Fruit fly (Drosophila melanogaster) whole organism, embryonic: ENCODE results near the gene FipoQ.

Experiments used
- CG10209 ChIP-seq: fragments of 200-800 bp; sonication (Bioruptor generic); optimal IDR thresholded peaks from 3 replicates; lab custom pipeline; 2017; ENCODE audit warnings: missing biosample characterization, mild to moderate bottlenecking, missing genetic modification characterization, missing genetic modification reagents
- CG11504 ChIP-seq: fragments of 200-800 bp; sonication (Bioruptor generic); optimal IDR thresholded peaks from 3 replicates; lab custom pipeline; 2019; ENCODE audit warnings: missing biosample characterization, mild to moderate bottlenecking, missing genetic modification characterization, moderate library complexity
- CG12391 ChIP-seq: fragments of 200-800 bp; sonication (Bioruptor generic); optimal IDR thresholded peaks from 3 replicates; lab custom pipeline; 2018; ENCODE audit warnings: missing biosample characterization, mild to moderate bottlenecking, missing genetic modification characterization, moderate library complexity
- CG15011 ChIP-seq: fragments of 200-800 bp; sonication (Bioruptor generic); optimal IDR thresholded peaks from 3 replicates; lab custom pipeline; 2018; ENCODE audit warnings: missing biosample characterization, mild to moderate bottlenecking, missing genetic modification characterization
- CG16779 ChIP-seq: fragments of 200-800 bp; sonication (Bioruptor generic); IDR thresholded peaks from 2 replicates; pipeline ENCODE4 v1.3.6; 2022; ENCODE audit warnings: missing biosample characterization, missing genetic modification characterization
- CG17568 ChIP-seq: fragments of 200-800 bp; sonication (Bioruptor generic); optimal IDR thresholded peaks from 2 replicates; lab custom pipeline; 2018; ENCODE audit warnings: missing biosample characterization, mild to moderate bottlenecking, missing genetic modification characterization, moderate library complexity
- CG18599 ChIP-seq: fragments of 200-800 bp; sonication (Bioruptor generic); optimal IDR thresholded peaks from 3 replicates; lab custom pipeline; 2017; ENCODE audit warnings: missing biosample characterization, missing genetic modification characterization, mild to moderate bottlenecking, moderate library complexity, missing genetic modification reagents
- CG2129 ChIP-seq: fragments of 200-800 bp; sonication (Bioruptor generic); IDR thresholded peaks from 2 replicates; pipeline ENCODE4 v1.3.6; 2022; ENCODE audit warnings: missing biosample characterization, missing genetic modification characterization; ENCODE audit not compliant: partially characterized antibody
- CG2199 ChIP-seq: fragments of 200-800 bp; sonication (Bioruptor generic); IDR thresholded peaks from 3 replicates; pipeline ENCODE4 v1.3.6; 2022; ENCODE audit warnings: missing biosample characterization, missing genetic modification characterization
- CG2678 ChIP-seq: fragments of 200-800 bp; sonication (Bioruptor generic); optimal IDR thresholded peaks from 3 replicates; lab custom pipeline; 2019; ENCODE audit warnings: missing biosample characterization, mild to moderate bottlenecking, missing genetic modification characterization, moderate library complexity
- CG32532 ChIP-seq: fragments of 200-800 bp; sonication (Bioruptor generic); IDR thresholded peaks from 2 replicates; pipeline ENCODE4 v1.3.6; 2022; ENCODE audit warnings: missing biosample characterization, missing genetic modification characterization
- CG4820 ChIP-seq: fragments of 200-800 bp; sonication (Bioruptor generic); optimal IDR thresholded peaks from 3 replicates; lab custom pipeline; 2016; ENCODE audit warnings: missing biosample characterization, missing genetic modification characterization
- CG6272 ChIP-seq: fragments of 200-800 bp; sonication (Bioruptor generic); IDR thresholded peaks from 2 replicates; pipeline ENCODE4 v1.3.6; 2022; ENCODE audit warnings: missing biosample characterization, missing genetic modification characterization
- CG6654 ChIP-seq: fragments of 200-800 bp; sonication (Bioruptor generic); optimal IDR thresholded peaks from 2 replicates; lab custom pipeline; 2017; ENCODE audit warnings: missing biosample characterization, mild to moderate bottlenecking, missing genetic modification characterization
- CG7556 ChIP-seq: fragments of 200-800 bp; sonication (Bioruptor generic); optimal IDR thresholded peaks from 2 replicates; lab custom pipeline; 2017; ENCODE audit warnings: missing biosample characterization, mild to moderate bottlenecking, missing genetic modification characterization
- CG7839 ChIP-seq: fragments of 200-800 bp; sonication (Bioruptor generic); optimal IDR thresholded peaks from 3 replicates; lab custom pipeline; 2018; ENCODE audit warnings: missing biosample characterization, mild to moderate bottlenecking, missing genetic modification characterization, moderate library complexity
- CG8765 ChIP-seq: fragments of 200-800 bp; sonication (Bioruptor generic); IDR thresholded peaks from 2 replicates; pipeline ENCODE4 v1.3.6; 2022; ENCODE audit warnings: missing biosample characterization, missing genetic modification characterization
- D ChIP-seq, 2 experiments: fragments of 200-800 bp in 1 of 2; fragments of >200 bp in 1 of 2; sonication (Bioruptor generic) in 1 of 2; optimal IDR thresholded peaks; 2 replicates in 1 of 2; 3 replicates in 1 of 2; lab custom pipeline; 2017; ENCODE audit warnings: mild to moderate bottlenecking in 1 of 2, missing biosample characterization in 1 of 2, missing genetic modification characterization in 1 of 2, missing genetic modification reagents in 1 of 2
- Fer3 ChIP-seq: fragments of 200-800 bp; sonication (Bioruptor generic); optimal IDR thresholded peaks from 2 replicates; lab custom pipeline; 2018; ENCODE audit warnings: missing biosample characterization, mild to moderate bottlenecking, missing genetic modification characterization, moderate library complexity
- HLH54F ChIP-seq: fragments of 200-800 bp; sonication (Bioruptor generic); optimal IDR thresholded peaks from 3 replicates; lab custom pipeline; 2016; ENCODE audit warnings: missing biosample characterization, missing genetic modification characterization
- Hey ChIP-seq: fragments of 200-800 bp; sonication (Bioruptor generic); optimal IDR thresholded peaks from 3 replicates; lab custom pipeline; 2018; ENCODE audit warnings: missing biosample characterization, mild to moderate bottlenecking, missing genetic modification characterization
- Oaz ChIP-seq: fragments of 200-800 bp; sonication (Bioruptor generic); IDR thresholded peaks from 2 replicates; pipeline ENCODE4 v1.3.6; 2022; ENCODE audit warnings: missing biosample characterization, missing genetic modification characterization
- Sox100B ChIP-seq: fragments of 200-800 bp; sonication (Bioruptor generic); optimal IDR thresholded peaks from 3 replicates; lab custom pipeline; 2018; ENCODE audit warnings: missing biosample characterization, mild to moderate bottlenecking, missing genetic modification characterization
- Sry-δ ChIP-seq: fragments of 200-800 bp; sonication (Bioruptor generic); optimal IDR thresholded peaks from 2 replicates; lab custom pipeline; 2016; ENCODE audit warnings: missing biosample characterization, missing genetic modification characterization
- Stat92E ChIP-seq, 3 experiments: fragments of >200 bp in 2 of 3; fragments of 200-800 bp in 1 of 3; sonication (Bioruptor generic) in 1 of 3; optimal IDR thresholded peaks; 2 replicates each; lab custom pipeline; 2017 to 2019; ENCODE audit warnings: missing biosample characterization in 3 of 3, missing genetic modification characterization in 3 of 3, mild to moderate bottlenecking in 1 of 3, moderate library complexity in 1 of 3
- Tbp ChIP-seq: fragments of >200 bp; optimal IDR thresholded peaks from 2 replicates; lab custom pipeline; 2018; ENCODE audit warnings: missing biosample characterization, missing genetic modification characterization
- Vsx1 ChIP-seq: fragments of 200-800 bp; sonication (Bioruptor generic); optimal IDR thresholded peaks from 2 replicates; lab custom pipeline; 2017; ENCODE audit warnings: missing biosample characterization, mild to moderate bottlenecking, missing genetic modification characterization, missing genetic modification reagents
- Xbp1 ChIP-seq: fragments of 200-800 bp; sonication (Bioruptor generic); optimal IDR thresholded peaks from 3 replicates; lab custom pipeline; 2016; ENCODE audit warnings: missing biosample characterization, mild to moderate bottlenecking, missing genetic modification characterization
- ara ChIP-seq: fragments of 200-800 bp; sonication (Bioruptor generic); IDR thresholded peaks from 2 replicates; pipeline ENCODE4 v1.3.6; 2022; ENCODE audit warnings: missing biosample characterization, missing genetic modification characterization
- bowl ChIP-seq: fragments of 200-800 bp; sonication (Bioruptor generic); IDR thresholded peaks from 2 replicates; pipeline ENCODE4 v1.3.6; 2022; ENCODE audit warnings: missing biosample characterization, missing genetic modification characterization
- chm ChIP-seq: fragments of 200-800 bp; sonication (Bioruptor generic); IDR thresholded peaks from 2 replicates; pipeline ENCODE4 v1.3.6; 2022; ENCODE audit warnings: missing biosample characterization, missing genetic modification characterization
- danr ChIP-seq: fragments of 200-800 bp; sonication (Bioruptor generic); IDR thresholded peaks from 2 replicates; pipeline ENCODE4 v1.3.6; 2022; ENCODE audit warnings: missing biosample characterization, missing genetic modification characterization
- ems ChIP-seq: fragments of 200-800 bp; sonication (Bioruptor generic); optimal IDR thresholded peaks from 3 replicates; lab custom pipeline; 2016; ENCODE audit warnings: missing biosample characterization, missing genetic modification characterization
- ftz-f1 ChIP-seq: fragments of 200-800 bp; sonication (Bioruptor generic); optimal IDR thresholded peaks from 2 replicates; lab custom pipeline; 2016; ENCODE audit warnings: missing biosample characterization, missing genetic modification characterization
- grau ChIP-seq: fragments of 200-800 bp; optimal IDR thresholded peaks from 3 replicates; lab custom pipeline; 2019; ENCODE audit warnings: missing biosample characterization, mild to moderate bottlenecking, missing genetic modification characterization, moderate library complexity
- hb ChIP-seq: fragments of 200-800 bp; sonication (Bioruptor generic); IDR thresholded peaks from 3 replicates; pipeline ENCODE4 v1.3.6; 2022; ENCODE audit warnings: missing biosample characterization, missing genetic modification characterization; ENCODE audit not compliant: partially characterized antibody
- knrl ChIP-seq: fragments of 200-800 bp; sonication (Bioruptor generic); IDR thresholded peaks from 3 replicates; pipeline ENCODE4 v1.3.6; 2022; ENCODE audit warnings: missing biosample characterization, missing genetic modification characterization; ENCODE audit not compliant: partially characterized antibody
- nom ChIP-seq: fragments of 200-800 bp; sonication (Bioruptor generic); optimal IDR thresholded peaks from 2 replicates; lab custom pipeline; 2017; ENCODE audit warnings: missing biosample characterization, missing genetic modification characterization, mild to moderate bottlenecking, moderate library complexity, missing genetic modification reagents
- oc ChIP-seq: fragments of 200-800 bp; sonication (Bioruptor generic); optimal IDR thresholded peaks from 2 replicates; lab custom pipeline; 2018; ENCODE audit warnings: missing biosample characterization, mild to moderate bottlenecking, missing genetic modification characterization, moderate library complexity
- pb ChIP-seq: fragments of 200-800 bp; sonication (Bioruptor generic); optimal IDR thresholded peaks from 3 replicates; lab custom pipeline; 2016; ENCODE audit warnings: missing biosample characterization, missing genetic modification characterization
- psq ChIP-seq: fragments of 200-800 bp; sonication (Bioruptor generic); optimal IDR thresholded peaks from 2 replicates; lab custom pipeline; 2017; ENCODE audit warnings: missing biosample characterization, missing genetic modification characterization
- so ChIP-seq: fragments of 200-800 bp; sonication (Bioruptor generic); IDR thresholded peaks from 3 replicates; pipeline ENCODE4 v1.3.6; 2022; ENCODE audit warnings: missing biosample characterization, missing genetic modification characterization
- stc ChIP-seq: fragments of 200-800 bp; sonication (Bioruptor generic); IDR thresholded peaks from 2 replicates; pipeline ENCODE4 v1.3.6; 2022; ENCODE audit warnings: missing biosample characterization, missing genetic modification characterization
- sug ChIP-seq: fragments of 200-800 bp; optimal IDR thresholded peaks from 2 replicates; lab custom pipeline; 2019; ENCODE audit warnings: missing biosample characterization, mild to moderate bottlenecking, missing genetic modification characterization, moderate library complexity
- trem ChIP-seq: fragments of 200-800 bp; optimal IDR thresholded peaks from 3 replicates; lab custom pipeline; 2019; ENCODE audit warnings: missing biosample characterization, mild to moderate bottlenecking, missing genetic modification characterization, moderate library complexity
- ttk ChIP-seq: fragments of 200-800 bp; sonication (Bioruptor generic); IDR thresholded peaks from 2 replicates; pipeline ENCODE4 v2.1.2; 2022; ENCODE audit warnings: missing biosample characterization, missing genetic modification characterization
- twi ChIP-seq: fragments of 200-800 bp; optimal IDR thresholded peaks from 2 replicates; lab custom pipeline; 2019; ENCODE audit warnings: missing biosample characterization, mild to moderate bottlenecking, missing genetic modification characterization, moderate library complexity
- unpg ChIP-seq: fragments of 200-800 bp; sonication (Bioruptor generic); optimal IDR thresholded peaks from 3 replicates; lab custom pipeline; 2018; ENCODE audit warnings: missing biosample characterization, mild to moderate bottlenecking, missing genetic modification characterization, moderate library complexity
- zen2 ChIP-seq: fragments of 200-800 bp; sonication (Bioruptor generic); IDR thresholded peaks from 3 replicates; pipeline ENCODE4 v1.3.6; 2022; ENCODE audit warnings: missing biosample characterization, missing genetic modification characterization; ENCODE audit not compliant: partially characterized antibody

FipoQ gene

DNA sequence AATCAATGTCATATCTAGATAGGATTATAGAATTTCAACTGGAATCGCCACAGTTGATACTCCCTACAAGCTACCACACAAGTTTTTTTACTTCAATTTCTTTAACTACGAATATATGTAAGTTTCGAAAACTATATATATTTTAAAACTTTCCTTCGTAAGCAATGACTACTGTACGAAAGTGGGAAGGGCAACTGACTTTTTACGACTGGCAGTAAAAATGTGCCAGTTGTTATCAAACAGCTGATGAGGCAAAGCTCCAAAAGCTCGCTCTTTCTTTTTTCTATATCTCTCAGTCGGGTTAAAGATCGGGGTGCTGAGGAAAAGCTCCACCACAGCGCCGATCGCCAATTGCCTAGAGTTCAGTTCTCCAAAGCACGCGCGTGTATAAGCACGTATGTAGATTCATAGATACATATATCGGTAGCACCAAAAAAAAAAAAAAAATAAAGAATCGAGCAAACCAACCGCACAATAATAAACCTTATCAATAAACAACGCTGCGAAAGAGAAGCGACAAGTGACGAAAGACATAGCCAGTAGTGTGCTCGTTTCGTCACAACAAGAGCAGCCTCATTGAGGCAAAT is 15.5 kb upstream of the FipoQ start (continued):
- TF ChIP-seq ttk: peak; percentile 56
- TF ChIP-seq bowl: peak; percentile 58; the same call in 1 of the 2 replicates
- peak; percentile 55; the same call in 1 of the 3 replicates for TF ChIP-seq so (GFP tag; lab: Robert Waterston, UW)
- TF ChIP-seq Stat92E (GFP tag; optimal IDR thresholded peaks at IDR 0.05; lab: Kevin White, UChicago): no peak
- TF ChIP-seq grau: peak; percentile 94
- TF ChIP-seq CG7839 (tag; lab: Kevin White, UChicago): peak; percentile 72
- no peak for TF ChIP-seq chm (GFP tag; lab: Robert Waterston, UW)
- TF ChIP-seq psq: no peak
- no peak for TF ChIP-seq Sry-δ (GFP tag; lab: Kevin White, UChicago)
- TF ChIP-seq stc: peak; percentile 72
- TF ChIP-seq CG2199 (GFP tag; lab: Robert Waterston, UW): no peak
- TF ChIP-seq Hey: no peak
- TF ChIP-seq zen2 (GFP tag; lab: Robert Waterston, UW): no peak
- peak; percentile 38 for TF ChIP-seq Vsx1 (GFP tag; lab: Kevin White, UChicago)
- TF ChIP-seq Xbp1: peak; percentile 47
- peak; percentile 24 for TF ChIP-seq CG4820 (GFP tag; lab: Kevin White, UChicago)
- TF ChIP-seq unpg (GFP tag; lab: Kevin White, UChicago): peak; percentile 78
- TF ChIP-seq CG6272 (GFP tag; lab: Robert Waterston, UW): no peak
- TF ChIP-seq Sox100B: peak; percentile 61
- peak; percentile 74; the same call in 1 of the 2 replicates for TF ChIP-seq CG32532 (GFP tag; lab: Robert Waterston, UW)
- peak; percentile 77 for TF ChIP-seq sug
- TF ChIP-seq ara: peak; percentile 51
- no peak for TF ChIP-seq CG17568
- TF ChIP-seq CG2129 (GFP tag; lab: Robert Waterston, UW): no peak
- TF ChIP-seq CG15011 (GFP tag; lab: Kevin White, UChicago): peak; percentile 12
- peak; percentile 20 for TF ChIP-seq ftz-f1
- peak; percentile 34 for TF ChIP-seq CG10209 (GFP tag; lab: Kevin White, UChicago)
- TF ChIP-seq nom: peak; percentile 61
- TF ChIP-seq twi: no peak
- TF ChIP-seq oc (tag; lab: Kevin White, UChicago): peak; percentile 6
- peak; percentile 20 for TF ChIP-seq HLH54F (GFP tag; lab: Kevin White, UChicago)
- TF ChIP-seq trem (tag; lab: Kevin White, UChicago): peak; percentile 2
- no peak for TF ChIP-seq Tbp (GFP tag; lab: Kevin White, UChicago)
- TF ChIP-seq danr (GFP tag; lab: Robert Waterston, UW): no peak
- peak; percentile 80 for TF ChIP-seq CG11504
- TF ChIP-seq CG8765 (GFP tag; lab: Robert Waterston, UW): no peak
- TF ChIP-seq Oaz (GFP tag; lab: Robert Waterston, UW): peak; percentile 59; the same call in 1 of the 2 replicates
- TF ChIP-seq CG12391: peak; percentile 62
- TF ChIP-seq CG16779 (GFP tag; lab: Robert Waterston, UW): no peak
- peak; percentile 81 for TF ChIP-seq CG2678 (tag; lab: Kevin White, UChicago)
- peak; percentile 69 for TF ChIP-seq CG7556 (GFP tag; lab: Kevin White, UChicago)
- TF ChIP-seq Fer3 (tag; lab: Kevin White, UChicago): peak; percentile 74
- TF ChIP-seq D (optimal IDR thresholded peaks at IDR 0.05; lab: Kevin White, UChicago): no peak
- peak; percentile 36 for TF ChIP-seq D (GFP tag; optimal IDR thresholded peaks at IDR 0.05; lab: Kevin White, UChicago)
- peak; percentile 68 for TF ChIP-seq CG18599 (GFP tag; lab: Kevin White, UChicago)
- TF ChIP-seq CG6654 (GFP tag; lab: Kevin White, UChicago): no peak
- no peak for TF ChIP-seq knrl
- peak; percentile 1 for TF ChIP-seq ems (GFP tag; lab: Kevin White, UChicago)
- TF ChIP-seq pb (GFP tag; lab: Kevin White, UChicago): no peak
- no peak for TF ChIP-seq hb
